Worm (Caenorhabditis elegans) whole organism, L4/young adult: ENCODE results near the gene ZK822.1.

Experiments
- W03F9.2 ChIP-seq: fragments of 150-350 bp; optimal IDR thresholded peaks from 2 replicates; lab custom pipeline; 2014; ENCODE audit warnings: missing biosample characterization, missing genetic modification characterization
- him-1 ChIP-seq: sonication (generic microtip); optimal IDR thresholded peaks from 2 replicates; lab custom pipeline; 2016; ENCODE audit warnings: missing genotype, missing genetic modification reagents, missing genetic modification characterization, missing compliant biosample characterization

DNA sequence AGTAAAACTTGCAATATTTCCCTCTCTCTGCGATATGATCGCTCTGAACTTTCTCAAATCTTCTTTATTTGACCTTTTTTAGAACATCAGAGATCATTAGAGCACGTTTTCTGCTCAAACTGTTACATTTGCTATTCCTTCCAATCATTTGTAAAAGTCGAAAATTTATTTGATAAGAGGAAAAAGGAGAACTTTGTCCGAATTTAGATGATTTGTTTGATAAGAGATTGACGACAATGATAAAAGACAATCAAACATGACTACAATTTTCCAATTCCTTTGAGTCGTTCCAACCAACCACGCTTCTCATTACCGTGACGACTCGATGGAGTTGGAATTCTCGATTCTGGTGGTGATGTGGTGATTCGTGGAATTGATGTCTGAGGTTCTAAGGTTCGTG lies 4.0 kb downstream of the ZK822.1 start:
- TF ChIP-seq him-1 (no peak), W03F9.2 (tag; lab: Kevin White, UChicago) (no peak)
